Fruit fly (Drosophila melanogaster): ENCODE data around the gene sky.

dm6 chr2L:20879567-20880141 is 39.1 kb downstream of the sky start:
- TF ChIP-seq CG8159 (tag; optimal IDR thresholded peaks at IDR 0.05) (no peak), Ets98B (GFP tag; IDR thresholded peaks at IDR 0.05) (no peak), Pif1B (GFP tag; optimal IDR thresholded peaks at IDR 0.05) (no peak), EcR (GFP tag; optimal IDR thresholded peaks at IDR 0.05) (no peak), Pif1A (GFP tag; optimal IDR thresholded peaks at IDR 0.05) (no peak), gl (tag; optimal IDR thresholded peaks at IDR 0.05) (no peak), CG15710 (tag; optimal IDR thresholded peaks at IDR 0.05) (no peak), CG32121 (GFP tag; IDR thresholded peaks at IDR 0.05) (no peak), CG34367 (tag; optimal IDR thresholded peaks at IDR 0.05) (no peak), CG17806 (tag; optimal IDR thresholded peaks at IDR 0.05) (no peak)

Measured in whole organism, pupa.